Fruit fly (Drosophila melanogaster): Measurements from ENCODE around the gene CG33928.
A peak's percentile ranks its signal among the peaks of the same experiment; 100 is the strongest.

The CG33928 gene

dm6 chr2L:17431359-17431675, 5.1 kb downstream of the CG33928 start (continued):
- peak; percentile 26 for TF ChIP-seq Oli (tag; optimal IDR thresholded peaks at IDR 0.05)
- TF ChIP-seq gcm (GFP tag; optimal IDR thresholded peaks at IDR 0.05): no peak
- TF ChIP-seq CG15479 (GFP tag; optimal IDR thresholded peaks at IDR 0.05): no peak
- TF ChIP-seq CG31441 (GFP tag; IDR thresholded peaks at IDR 0.05): no peak; the same call in none of the 2 replicates
- no peak for TF ChIP-seq Sry-δ (GFP tag; optimal IDR thresholded peaks at IDR 0.05)
- no peak for TF ChIP-seq Bdp1 (GFP tag; optimal IDR thresholded peaks at IDR 0.05)
- no peak for TF ChIP-seq Bgb (GFP tag; IDR thresholded peaks at IDR 0.05; ENCODE audit: partially characterized antibody)
- TF ChIP-seq crol (GFP tag; IDR thresholded peaks at IDR 0.05): no peak
- TF ChIP-seq fru (optimal IDR thresholded peaks at IDR 0.05): no peak
- no peak for TF ChIP-seq cad (GFP tag; optimal IDR thresholded peaks at IDR 0.05)
- no peak for TF ChIP-seq eyg (GFP tag; optimal IDR thresholded peaks at IDR 0.05)
- TF ChIP-seq toy (GFP tag; IDR thresholded peaks at IDR 0.05): no peak
- TF ChIP-seq CG2199 (GFP tag; IDR thresholded peaks at IDR 0.05): no peak
- no peak for TF ChIP-seq Hr78 (GFP tag; optimal IDR thresholded peaks at IDR 0.05)
- no peak for TF ChIP-seq nerfin-1 (tag; optimal IDR thresholded peaks at IDR 0.05)
- no peak for TF ChIP-seq CG11504 (tag; optimal IDR thresholded peaks at IDR 0.05)
- no peak for TF ChIP-seq crp (GFP tag; optimal IDR thresholded peaks at IDR 0.05)
- no peak for TF ChIP-seq slou (GFP tag; optimal IDR thresholded peaks at IDR 0.05)
- no peak for TF ChIP-seq CG33213 (GFP tag; optimal IDR thresholded peaks at IDR 0.05)
- TF ChIP-seq Aef1 (GFP tag; IDR thresholded peaks at IDR 0.05): 0 out of 3 replicates have a peak, but pooled peaks have one; percentile 15
- no peak for TF ChIP-seq pfk (GFP tag; optimal IDR thresholded peaks at IDR 0.05)
- no peak for TF ChIP-seq sug (tag; optimal IDR thresholded peaks at IDR 0.05)
- no peak for TF ChIP-seq Tbp (GFP tag; optimal IDR thresholded peaks at IDR 0.05)
- TF ChIP-seq Ada2b (GFP tag; IDR thresholded peaks at IDR 0.05): peak; percentile 17; the same call in 1 of the 2 replicates
- no peak for TF ChIP-seq gt (GFP tag; IDR thresholded peaks at IDR 0.05)
- TF ChIP-seq dysf (GFP tag; IDR thresholded peaks at IDR 0.05): 0 out of 3 replicates have a peak, but pooled peaks have one; percentile 34
- no peak for TF ChIP-seq Ravus (GFP tag; IDR thresholded peaks at IDR 0.05)
- TF ChIP-seq CG17359 (tag; optimal IDR thresholded peaks at IDR 0.05): peak; percentile 46
- TF ChIP-seq CG10959 (GFP tag; IDR thresholded peaks at IDR 0.05): no peak
- no peak for TF ChIP-seq ssp (GFP tag; IDR thresholded peaks at IDR 0.05)
- TF ChIP-seq rib (GFP tag; IDR thresholded peaks at IDR 0.05): no peak
- no peak for TF ChIP-seq lab (GFP tag; optimal IDR thresholded peaks at IDR 0.05)
- no peak for TF ChIP-seq jumu (GFP tag; optimal IDR thresholded peaks at IDR 0.05)
- TF ChIP-seq Xbp1 (GFP tag; optimal IDR thresholded peaks at IDR 0.05): no peak
- peak; percentile 14; the same call in 1 of the 2 replicates for TF ChIP-seq CG14441 (GFP tag; IDR thresholded peaks at IDR 0.05)
- peak; percentile 9 for TF ChIP-seq CG15269 (tag; optimal IDR thresholded peaks at IDR 0.05)
- TF ChIP-seq CG34224 (GFP tag; IDR thresholded peaks at IDR 0.05; ENCODE audit: partially characterized antibody): no peak
- no peak for TF ChIP-seq da (GFP tag; optimal IDR thresholded peaks at IDR 0.05)
- TF ChIP-seq Usf (GFP tag; optimal IDR thresholded peaks at IDR 0.05): no peak
- no peak for TF ChIP-seq ci (GFP tag; IDR thresholded peaks at IDR 0.05)
- TF ChIP-seq ttk (GFP tag; IDR thresholded peaks at IDR 0.05): no peak
- no peak for TF ChIP-seq CG32772 (GFP tag; IDR thresholded peaks at IDR 0.05)
- no peak for TF ChIP-seq CG9215 (GFP tag; IDR thresholded peaks at IDR 0.05)
- peak in 1 of 2 experiments; percentile 18 for TF ChIP-seq eve (GFP tag; optimal IDR thresholded peaks at IDR 0.05)
- TF ChIP-seq shn (GFP tag; optimal IDR thresholded peaks at IDR 0.05): no peak
- peak; percentile 27 for TF ChIP-seq CG30403 (GFP tag; optimal IDR thresholded peaks at IDR 0.05)
- TF ChIP-seq C15 (GFP tag; IDR thresholded peaks at IDR 0.05): no peak
- no peak for TF ChIP-seq Taf1 (GFP tag; IDR thresholded peaks at IDR 0.05)
- TF ChIP-seq CG13775 (GFP tag; optimal IDR thresholded peaks at IDR 0.05): no peak
- no peak for TF ChIP-seq zfh1 (GFP tag; IDR thresholded peaks at IDR 0.05)
- TF ChIP-seq Adf1 (GFP tag; IDR thresholded peaks at IDR 0.05): no peak
